Worm (Caenorhabditis elegans): Measurements from ENCODE around the gene C33H5.2.

DNA sequence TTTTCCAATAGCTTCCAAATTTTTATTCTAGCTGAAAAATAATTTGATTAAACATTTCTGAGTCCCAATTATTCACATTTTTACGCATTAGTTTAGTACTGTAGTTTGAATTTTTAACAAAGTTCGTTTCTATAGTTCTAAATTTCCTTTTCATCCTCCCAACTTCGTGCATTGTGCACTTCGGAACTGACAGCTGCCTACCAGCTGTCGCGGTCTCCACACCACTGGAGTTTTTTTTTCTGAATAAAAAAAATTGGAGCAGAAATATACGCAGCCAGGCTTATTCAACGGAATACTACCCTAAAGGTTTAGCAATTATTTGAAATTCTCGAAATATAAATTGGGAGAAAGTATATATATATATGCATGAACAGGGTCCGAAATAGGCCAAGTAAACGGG, 44.4 kb downstream of the C33H5.2 start:
- no peak for TF ChIP-seq W03F9.2 (tag; optimal IDR thresholded peaks at IDR 0.05)
- TF ChIP-seq dao-5 (tag; optimal IDR thresholded peaks at IDR 0.05), result no peak

All from whole organism, L4/young adult.